Fruit fly (Drosophila melanogaster) whole organism, embryonic: ENCODE data around the gene St2.

Experiments
- Aef1 ChIP-seq: fragments of 200-800 bp; sonication (Bioruptor generic); IDR thresholded peaks from 3 replicates; pipeline ENCODE4 v1.3.6; 2022; ENCODE audit warnings: missing biosample characterization, missing genetic modification characterization
- Atf-2 ChIP-seq: fragments of 200-800 bp; sonication (Bioruptor generic); optimal IDR thresholded peaks from 2 replicates; lab custom pipeline; 2016; ENCODE audit warnings: missing biosample characterization, missing genetic modification characterization
- Atf3 ChIP-seq: fragments of 200-800 bp; sonication (Bioruptor generic); optimal IDR thresholded peaks from 3 replicates; lab custom pipeline; 2016; ENCODE audit warnings: missing biosample characterization, missing genetic modification characterization
- C15 ChIP-seq: fragments of 200-800 bp; sonication (Bioruptor generic); IDR thresholded peaks from 3 replicates; pipeline ENCODE4 v1.3.6; 2022; ENCODE audit warnings: missing biosample characterization, missing genetic modification characterization
- CG10565 ChIP-seq: fragments of 200-800 bp; sonication (Bioruptor generic); optimal IDR thresholded peaks from 3 replicates; lab custom pipeline; 2016; ENCODE audit warnings: missing biosample characterization, mild to moderate bottlenecking, missing genetic modification characterization
- CG11696 ChIP-seq: fragments of 200-800 bp; sonication (Bioruptor generic); IDR thresholded peaks from 2 replicates; pipeline ENCODE4 v1.3.6; 2022; ENCODE audit warnings: missing biosample characterization, missing genetic modification characterization
- CG12219 ChIP-seq: fragments of 200-800 bp; sonication (Bioruptor generic); optimal IDR thresholded peaks from 3 replicates; lab custom pipeline; 2018; ENCODE audit warnings: missing biosample characterization, mild to moderate bottlenecking, missing genetic modification characterization
- CG13287 ChIP-seq: fragments of 200-800 bp; sonication (Bioruptor generic); IDR thresholded peaks from 2 replicates; pipeline ENCODE4 v1.3.6; 2022; ENCODE audit warnings: missing biosample characterization, missing genetic modification characterization; ENCODE audit not compliant: partially characterized antibody
- CG16779 ChIP-seq: fragments of 200-800 bp; sonication (Bioruptor generic); IDR thresholded peaks from 2 replicates; pipeline ENCODE4 v1.3.6; 2022; ENCODE audit warnings: missing biosample characterization, missing genetic modification characterization
- CG17912 ChIP-seq: fragments of 200-800 bp; sonication (Bioruptor generic); optimal IDR thresholded peaks from 2 replicates; lab custom pipeline; 2018; ENCODE audit warnings: missing biosample characterization, mild to moderate bottlenecking, missing genetic modification characterization
- CG31224 ChIP-seq: fragments of 200-800 bp; sonication (Bioruptor generic); IDR thresholded peaks from 2 replicates; pipeline ENCODE4 v1.3.6; 2022; ENCODE audit warnings: missing biosample characterization, missing genetic modification characterization
- CG32767 ChIP-seq: fragments of 200-800 bp; sonication (Bioruptor generic); IDR thresholded peaks from 2 replicates; pipeline ENCODE4 v1.3.6; 2022; ENCODE audit warnings: missing biosample characterization, missing genetic modification characterization
- CG33213 ChIP-seq: fragments of 200-800 bp; sonication (Bioruptor generic); optimal IDR thresholded peaks from 3 replicates; lab custom pipeline; 2016; ENCODE audit warnings: missing biosample characterization, missing genetic modification characterization
- CG3838 ChIP-seq: fragments of 200-800 bp; sonication (Bioruptor generic); optimal IDR thresholded peaks from 3 replicates; lab custom pipeline; 2016; ENCODE audit warnings: missing biosample characterization, missing genetic modification characterization
- CG3847 ChIP-seq: fragments of 200-800 bp; sonication (Bioruptor generic); IDR thresholded peaks from 2 replicates; pipeline ENCODE4 v1.3.6; 2022; ENCODE audit warnings: missing biosample characterization, missing genetic modification characterization
- CG3995 ChIP-seq: fragments of 200-800 bp; sonication (Bioruptor generic); optimal IDR thresholded peaks from 3 replicates; lab custom pipeline; 2016; ENCODE audit warnings: missing biosample characterization, missing genetic modification characterization
- CG4404 ChIP-seq: fragments of 200-800 bp; sonication (Bioruptor generic); IDR thresholded peaks from 2 replicates; pipeline ENCODE4 v1.3.6; 2022; ENCODE audit warnings: missing biosample characterization, missing genetic modification characterization
- CG4707 ChIP-seq: fragments of 200-800 bp; sonication (Bioruptor generic); optimal IDR thresholded peaks from 2 replicates; lab custom pipeline; 2018; ENCODE audit warnings: missing biosample characterization, mild to moderate bottlenecking, missing genetic modification characterization, moderate library complexity
- CG5180 ChIP-seq: fragments of 200-800 bp; sonication (Bioruptor generic); optimal IDR thresholded peaks from 3 replicates; lab custom pipeline; 2017; ENCODE audit warnings: missing biosample characterization, missing genetic modification characterization, mild to moderate bottlenecking, moderate library complexity, missing genetic modification reagents
- CG6272 ChIP-seq: fragments of 200-800 bp; sonication (Bioruptor generic); IDR thresholded peaks from 2 replicates; pipeline ENCODE4 v1.3.6; 2022; ENCODE audit warnings: missing biosample characterization, missing genetic modification characterization
- CG6654 ChIP-seq: fragments of 200-800 bp; sonication (Bioruptor generic); optimal IDR thresholded peaks from 2 replicates; lab custom pipeline; 2017; ENCODE audit warnings: missing biosample characterization, mild to moderate bottlenecking, missing genetic modification characterization
- CG7357 ChIP-seq: fragments of 200-800 bp; sonication (Bioruptor generic); IDR thresholded peaks from 3 replicates; pipeline ENCODE4 v1.3.6; 2022; ENCODE audit warnings: missing biosample characterization, missing genetic modification characterization
- CG9797 ChIP-seq: fragments of 200-800 bp; sonication (Bioruptor generic); optimal IDR thresholded peaks from 3 replicates; lab custom pipeline; 2018; ENCODE audit warnings: missing biosample characterization, mild to moderate bottlenecking, missing genetic modification characterization
- CG9876 ChIP-seq: fragments of 200-800 bp; sonication (Bioruptor generic); optimal IDR thresholded peaks from 2 replicates; lab custom pipeline; 2016; ENCODE audit warnings: missing biosample characterization, missing genetic modification characterization
- Dad ChIP-seq: fragments of 200-800 bp; sonication (Bioruptor generic); optimal IDR thresholded peaks from 3 replicates; lab custom pipeline; 2016; ENCODE audit warnings: missing biosample characterization, missing genetic modification characterization
- Dip2 ChIP-seq: fragments of 200-800 bp; sonication (Bioruptor generic); IDR thresholded peaks from 2 replicates; pipeline ENCODE4 v1.3.6; 2022; ENCODE audit warnings: missing biosample characterization, missing genetic modification characterization
- Dll ChIP-seq: fragments of 200-800 bp; sonication (Bioruptor generic); IDR thresholded peaks from 4 replicates; pipeline ENCODE4 v1.3.6; 2022; ENCODE audit warnings: missing biosample characterization, missing genetic modification characterization; ENCODE audit not compliant: partially characterized antibody
- Fer3 ChIP-seq: fragments of 200-800 bp; sonication (Bioruptor generic); optimal IDR thresholded peaks from 2 replicates; lab custom pipeline; 2018; ENCODE audit warnings: missing biosample characterization, mild to moderate bottlenecking, missing genetic modification characterization, moderate library complexity
- HLHmδ ChIP-seq: fragments of 200-800 bp; sonication (Bioruptor generic); optimal IDR thresholded peaks from 2 replicates; lab custom pipeline; 2018; ENCODE audit warnings: missing biosample characterization, mild to moderate bottlenecking, missing genetic modification characterization, moderate library complexity
- Hr51 ChIP-seq, 2 experiments: fragments of 200-800 bp; sonication (Bioruptor generic); optimal IDR thresholded peaks; 2 replicates in 1 of 2; 3 replicates in 1 of 2; lab custom pipeline; 2016 to 2018; ENCODE audit warnings: missing biosample characterization in 2 of 2, missing genetic modification characterization in 2 of 2, mild to moderate bottlenecking in 1 of 2, moderate library complexity in 1 of 2
- MTF-1 ChIP-seq: fragments of 200-800 bp; sonication (Bioruptor generic); optimal IDR thresholded peaks from 2 replicates; lab custom pipeline; 2018; ENCODE audit warnings: missing biosample characterization, mild to moderate bottlenecking, missing genetic modification characterization, borderline replicate concordance
- Nf-YA ChIP-seq: fragments of 200-800 bp; sonication (Bioruptor generic); IDR thresholded peaks from 2 replicates; pipeline ENCODE4 v1.3.6; 2022; ENCODE audit warnings: missing biosample characterization, missing genetic modification characterization
- Optix ChIP-seq: fragments of 200-800 bp; sonication (Bioruptor generic); IDR thresholded peaks from 3 replicates; pipeline ENCODE4 v1.3.6; 2022; ENCODE audit warnings: missing biosample characterization, missing genetic modification characterization
- Pdp1 ChIP-seq, 2 experiments: fragments of 200-800 bp; sonication (Bioruptor generic); optimal IDR thresholded peaks; 3 replicates each; lab custom pipeline; 2016; ENCODE audit warnings: missing biosample characterization in 2 of 2, missing genetic modification characterization in 2 of 2, mild to moderate bottlenecking in 1 of 2, moderate library complexity in 1 of 2
- Sox100B ChIP-seq: fragments of 200-800 bp; sonication (Bioruptor generic); optimal IDR thresholded peaks from 3 replicates; lab custom pipeline; 2018; ENCODE audit warnings: missing biosample characterization, mild to moderate bottlenecking, missing genetic modification characterization
- Xbp1 ChIP-seq: fragments of 200-800 bp; sonication (Bioruptor generic); optimal IDR thresholded peaks from 3 replicates; lab custom pipeline; 2016; ENCODE audit warnings: missing biosample characterization, mild to moderate bottlenecking, missing genetic modification characterization
- abd-A ChIP-seq: fragments of 200-800 bp; sonication (Bioruptor generic); optimal IDR thresholded peaks from 3 replicates; lab custom pipeline; 2019; ENCODE audit warnings: missing biosample characterization, mild to moderate bottlenecking, missing genetic modification characterization, moderate library complexity
- ase ChIP-seq: fragments of 200-800 bp; sonication (Bioruptor generic); IDR thresholded peaks from 3 replicates; pipeline ENCODE4 v1.3.6; 2022; ENCODE audit warnings: missing biosample characterization, missing genetic modification characterization
- az2 ChIP-seq: fragments of 200-800 bp; sonication (Bioruptor generic); optimal IDR thresholded peaks from 3 replicates; lab custom pipeline; 2016; ENCODE audit warnings: missing biosample characterization, missing genetic modification characterization
- bsh ChIP-seq, 2 experiments: fragments of 200-800 bp; sonication (Bioruptor generic); optimal IDR thresholded peaks; 2 replicates each; lab custom pipeline; 2017 to 2018; ENCODE audit warnings: mild to moderate bottlenecking in 2 of 2, missing biosample characterization in 2 of 2, missing genetic modification characterization in 2 of 2, moderate library complexity in 1 of 2
- da ChIP-seq: fragments of 200-800 bp; sonication (Bioruptor generic); optimal IDR thresholded peaks from 2 replicates; lab custom pipeline; 2016; ENCODE audit warnings: missing biosample characterization, missing genetic modification characterization
- emc ChIP-seq: fragments of 200-800 bp; sonication (Bioruptor generic); optimal IDR thresholded peaks from 2 replicates; lab custom pipeline; 2016; ENCODE audit warnings: missing biosample characterization, missing genetic modification characterization
- grau ChIP-seq: fragments of 200-800 bp; optimal IDR thresholded peaks from 3 replicates; lab custom pipeline; 2019; ENCODE audit warnings: missing biosample characterization, mild to moderate bottlenecking, missing genetic modification characterization, moderate library complexity
- luna ChIP-seq: fragments of 200-800 bp; sonication (Bioruptor generic); optimal IDR thresholded peaks from 2 replicates; lab custom pipeline; 2016; ENCODE audit warnings: missing biosample characterization, missing genetic modification characterization
- prd ChIP-seq, 3 experiments: fragments of >200 bp in 2 of 3; fragments of 200-800 bp in 1 of 3; sonication (Bioruptor generic) in 1 of 3; optimal IDR thresholded peaks in 2 of 3; IDR thresholded peaks in 1 of 3; 2 replicates in 2 of 3; 3 replicates in 1 of 3; pipeline versions ENCODE4 v1.3.6 to Lab custom; 2017 to 2022; ENCODE audit warnings: missing biosample characterization in 1 of 3, missing genetic modification characterization in 1 of 3
- psq ChIP-seq: fragments of 200-800 bp; sonication (Bioruptor generic); optimal IDR thresholded peaks from 2 replicates; lab custom pipeline; 2017; ENCODE audit warnings: missing biosample characterization, missing genetic modification characterization
- so ChIP-seq: fragments of 200-800 bp; sonication (Bioruptor generic); IDR thresholded peaks from 3 replicates; pipeline ENCODE4 v1.3.6; 2022; ENCODE audit warnings: missing biosample characterization, missing genetic modification characterization
- tgo ChIP-seq: fragments of 200-800 bp; sonication (Bioruptor generic); IDR thresholded peaks from 3 replicates; pipeline ENCODE4 v1.3.6; 2022; ENCODE audit warnings: missing biosample characterization, missing genetic modification characterization
- ttk ChIP-seq: fragments of 200-800 bp; sonication (Bioruptor generic); IDR thresholded peaks from 2 replicates; pipeline ENCODE4 v2.1.2; 2022; ENCODE audit warnings: missing biosample characterization, missing genetic modification characterization

Gene St2

DNA sequence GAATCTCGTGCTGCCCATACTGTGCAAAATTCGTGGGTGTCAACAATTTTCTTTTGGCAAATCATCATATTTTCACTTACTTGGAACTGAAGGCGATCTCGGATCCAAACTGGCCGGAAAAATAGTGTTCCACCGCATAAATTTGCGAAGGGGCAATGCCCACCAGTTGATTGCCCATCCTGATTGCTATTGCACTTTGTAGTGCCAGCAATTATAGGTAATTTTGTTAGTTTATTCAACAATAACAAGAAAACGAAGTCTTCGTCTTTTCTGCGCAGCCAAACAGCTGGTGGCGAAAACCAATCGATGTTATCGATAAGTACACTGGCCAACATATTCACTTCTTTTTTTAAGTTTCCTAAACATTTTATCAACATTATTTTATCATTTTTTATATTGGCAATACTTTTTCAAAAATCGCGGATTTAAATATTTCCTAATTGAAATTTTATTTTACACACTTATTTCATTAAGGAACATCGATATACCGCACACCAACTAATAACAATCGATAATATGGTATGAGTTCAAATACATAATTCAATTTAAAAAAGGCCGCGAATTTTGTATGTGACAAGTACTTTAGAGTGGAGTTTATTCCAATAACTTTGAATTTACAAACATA, 6.0 kb upstream of the St2 start, which contains the start of gene Vps15 (continued):
- TF ChIP-seq Dad (GFP tag; lab: Kevin White, UChicago), result peak; percentile 67
- peak; percentile 44 to 83 for TF ChIP-seq Hr51 (GFP tag; optimal IDR thresholded peaks at IDR 0.05; lab: Kevin White, UChicago)
- TF ChIP-seq Dll (GFP tag; lab: Robert Waterston, UW), result peak; percentile 97
- peak; percentile 86 for TF ChIP-seq grau (tag; lab: Kevin White, UChicago)
- TF ChIP-seq CG16779 (GFP tag; lab: Robert Waterston, UW), result 0 out of 2 replicates have a peak, but pooled peaks have one; percentile 31
- peak; percentile 65; the same call in 2 of the 3 replicates for TF ChIP-seq Aef1 (GFP tag; lab: Robert Waterston, UW)
- TF ChIP-seq bsh (GFP tag; optimal IDR thresholded peaks at IDR 0.05; lab: Kevin White, UChicago), result peak in 1 of 2 experiments; percentile 82
- peak; percentile 61 for TF ChIP-seq CG5180 (GFP tag; lab: Kevin White, UChicago)
- TF ChIP-seq tgo (GFP tag; lab: Robert Waterston, UW), result peak; percentile 65; the same call in 2 of the 3 replicates
- peak; percentile 52; the same call in 1 of the 3 replicates for TF ChIP-seq ase (GFP tag; lab: Robert Waterston, UW)
- peak; percentile 48 for TF ChIP-seq CG3995
- peak; percentile 58 for TF ChIP-seq Sox100B (GFP tag; lab: Kevin White, UChicago)
- no peak for TF ChIP-seq CG10565 (GFP tag; lab: Kevin White, UChicago)
- peak; percentile 46 for TF ChIP-seq da (GFP tag; lab: Kevin White, UChicago)
- TF ChIP-seq CG33213 (GFP tag; lab: Kevin White, UChicago), result peak; percentile 32
- TF ChIP-seq Optix, result no peak
- TF ChIP-seq Atf-2 (GFP tag; lab: Kevin White, UChicago), result peak; percentile 44
- peak; percentile 83 for TF ChIP-seq Xbp1 (GFP tag; lab: Kevin White, UChicago)
- TF ChIP-seq CG9876 (GFP tag; lab: Kevin White, UChicago), result no peak
- no peak for TF ChIP-seq Dip2
- TF ChIP-seq CG31224, result no peak
- TF ChIP-seq CG12219 (GFP tag; lab: Kevin White, UChicago), result peak; percentile 40
- peak; percentile 82 for TF ChIP-seq Fer3 (tag; lab: Kevin White, UChicago)
- TF ChIP-seq CG32767 (GFP tag; lab: Robert Waterston, UW), result peak; percentile 68
- peak; percentile 5 for TF ChIP-seq Atf3 (GFP tag; lab: Kevin White, UChicago)
- TF ChIP-seq CG13287, result peak; percentile 97
- TF ChIP-seq emc, result no peak
- peak; percentile 55 for TF ChIP-seq CG6272 (GFP tag; lab: Robert Waterston, UW)
- TF ChIP-seq ttk (GFP tag; lab: Robert Waterston, UW), result peak; percentile 67; the same call in 1 of the 2 replicates
- TF ChIP-seq Pdp1 (GFP tag; optimal IDR thresholded peaks at IDR 0.05; lab: Kevin White, UChicago), result peak; percentile 53 to 88
- 0 out of 3 replicates have a peak, but pooled peaks have one; percentile 18 for TF ChIP-seq CG7357 (GFP tag; lab: Robert Waterston, UW)
- no peak for TF ChIP-seq CG4707
- no peak for TF ChIP-seq CG17912 (GFP tag; lab: Kevin White, UChicago)
- TF ChIP-seq az2 (GFP tag; lab: Kevin White, UChicago), result peak; percentile 71
- peak; percentile 62 for TF ChIP-seq CG3847 (GFP tag; lab: Robert Waterston, UW)
- TF ChIP-seq abd-A (tag; lab: Kevin White, UChicago), result peak; percentile 77
- TF ChIP-seq luna, result peak; percentile 24
- no peak for TF ChIP-seq HLHmδ (GFP tag; lab: Kevin White, UChicago)
- TF ChIP-seq CG3838, result peak; percentile 57
- peak; percentile 15 for TF ChIP-seq psq (GFP tag; lab: Kevin White, UChicago)
- TF ChIP-seq Nf-YA (GFP tag; lab: Robert Waterston, UW), result no peak
- TF ChIP-seq prd (optimal IDR thresholded peaks at IDR 0.05; lab: Kevin White, UChicago), result no peak
- TF ChIP-seq prd (GFP tag; IDR thresholded peaks at IDR 0.05; lab: Robert Waterston, UW), result peak; percentile 72
- 0 out of 3 replicates have a peak, but pooled peaks have one; percentile 18 for TF ChIP-seq C15 (GFP tag; lab: Robert Waterston, UW)
- peak; percentile 76; the same call in 2 of the 3 replicates for TF ChIP-seq so (GFP tag; lab: Robert Waterston, UW)
- TF ChIP-seq CG6654 (GFP tag; lab: Kevin White, UChicago), result no peak
- TF ChIP-seq MTF-1 (GFP tag; lab: Kevin White, UChicago), result peak; percentile 12
- TF ChIP-seq CG11696 (GFP tag; lab: Robert Waterston, UW), result 0 out of 2 replicates have a peak, but pooled peaks have one; percentile 25
- TF ChIP-seq CG4404 (GFP tag; lab: Robert Waterston, UW), result peak; percentile 43; the same call in 1 of the 2 replicates
- TF ChIP-seq CG9797 (GFP tag; lab: Kevin White, UChicago), result no peak
